Worm (Caenorhabditis elegans) whole organism, L3 larva: ENCODE measurements around the gene cnnm-1.

ENCODE experiments used
- ama-1 ChIP-seq: fragments of 150-350 bp; optimal IDR thresholded peaks from 2 replicates; lab custom pipeline; 2018
- egl-27 ChIP-seq: sonication (generic microtip); optimal IDR thresholded peaks from 4 replicates; lab custom pipeline; 2017; ENCODE audit warnings: missing biosample characterization, missing genetic modification reagents, missing genetic modification characterization
- elt-3 ChIP-seq, 3 experiments: fragments of 150-350 bp in 1 of 3; sonication (generic microtip) in 2 of 3; optimal IDR thresholded peaks; 2 replicates in 2 of 3; 4 replicates in 1 of 3; lab custom pipeline; 2014 to 2017; ENCODE audit warnings: missing biosample characterization in 3 of 3, missing genetic modification characterization in 3 of 3
- lin-39 ChIP-seq: fragments of 150-350 bp; optimal IDR thresholded peaks from 2 replicates; lab custom pipeline; 2018; ENCODE audit warnings: missing biosample characterization, missing genetic modification reagents, missing genetic modification characterization
- mdl-1 ChIP-seq: fragments of 150-350 bp; optimal IDR thresholded peaks from 2 replicates; lab custom pipeline; 2014; ENCODE audit warnings: missing biosample characterization, missing genetic modification characterization
- nhr-12 ChIP-seq: fragments of 150-350 bp; optimal IDR thresholded peaks from 2 replicates; lab custom pipeline; 2014; ENCODE audit warnings: missing biosample characterization, missing genetic modification characterization
- nhr-43 ChIP-seq: sonication (generic microtip); optimal IDR thresholded peaks from 2 replicates; lab custom pipeline; 2016; ENCODE audit warnings: mild to moderate bottlenecking, missing genetic modification characterization, missing compliant biosample characterization; ENCODE audit not compliant: poor library complexity, severe bottlenecking
- nhr-67 ChIP-seq: fragments of 150-350 bp; optimal IDR thresholded peaks from 2 replicates; lab custom pipeline; 2014; ENCODE audit warnings: missing biosample characterization, missing genetic modification characterization
- skn-1 ChIP-seq: fragments of 150-350 bp; optimal IDR thresholded peaks from 2 replicates; lab custom pipeline; 2014; ENCODE audit warnings: missing biosample characterization, missing genetic modification characterization
- tbx-2 ChIP-seq: sonication (generic microtip); optimal IDR thresholded peaks from 2 replicates; lab custom pipeline; 2016; ENCODE audit warnings: mild to moderate bottlenecking, missing genetic modification characterization, missing compliant biosample characterization
- unc-39 ChIP-seq: sonication (generic microtip); optimal IDR thresholded peaks from 4 replicates; lab custom pipeline; 2017; ENCODE audit warnings: missing biosample characterization, missing genetic modification characterization
- unc-62 ChIP-seq: fragments of 150-350 bp; sonication (generic microtip); optimal IDR thresholded peaks from 4 replicates; lab custom pipeline; 2014; ENCODE audit warnings: missing biosample characterization, missing genetic modification reagents, missing genetic modification characterization
- zag-1 ChIP-seq: fragments of 150-350 bp; optimal IDR thresholded peaks from 2 replicates; lab custom pipeline; 2014; ENCODE audit warnings: missing biosample characterization, missing genetic modification characterization

DNA sequence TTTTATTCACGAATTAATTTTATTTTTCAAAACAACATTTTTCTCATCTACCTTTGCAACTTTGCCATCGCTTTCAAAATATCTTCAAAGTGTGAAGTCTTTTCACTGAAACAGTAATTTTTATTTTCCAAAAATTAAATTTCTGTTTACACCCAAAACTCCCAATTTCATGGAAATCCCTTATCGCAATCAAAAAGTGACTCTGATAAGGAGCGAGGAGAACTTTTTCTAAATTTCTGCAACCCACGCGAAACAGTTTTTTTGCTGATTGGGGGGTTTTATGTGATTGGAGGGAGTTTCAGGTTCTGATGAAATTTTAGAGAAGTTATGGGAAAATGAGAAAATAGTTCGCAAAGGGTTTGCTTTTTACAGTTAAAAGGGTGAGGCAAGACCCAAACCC, 27.1 kb downstream of the cnnm-1 start:
- TF ChIP-seq skn-1 (tag; lab: Kevin White, UChicago), result no peak
- TF ChIP-seq zag-1 (tag; lab: Kevin White, UChicago), result no peak
- TF ChIP-seq nhr-43 (tag; lab: Kevin White, UChicago), result no peak
- no peak for TF ChIP-seq tbx-2
- TF ChIP-seq ama-1 (lab: Kevin White, UChicago), result no peak
- no peak for TF ChIP-seq nhr-12 (tag; lab: Kevin White, UChicago)
- no peak for TF ChIP-seq lin-39
- no peak for TF ChIP-seq unc-62 (GFP tag; lab: Kevin White, UChicago)
- no peak for TF ChIP-seq mdl-1 (tag; lab: Kevin White, UChicago)
- TF ChIP-seq unc-39 (tag; lab: Kevin White, UChicago), result no peak
- no peak for TF ChIP-seq egl-27 (tag; lab: Kevin White, UChicago)
- TF ChIP-seq elt-3 (tag; optimal IDR thresholded peaks at IDR 0.05; lab: Kevin White, UChicago), result no peak
- TF ChIP-seq nhr-67 (tag; lab: Kevin White, UChicago), result no peak
